Fruit fly (Drosophila melanogaster): ENCODE results near the gene Cp15.

DNA sequence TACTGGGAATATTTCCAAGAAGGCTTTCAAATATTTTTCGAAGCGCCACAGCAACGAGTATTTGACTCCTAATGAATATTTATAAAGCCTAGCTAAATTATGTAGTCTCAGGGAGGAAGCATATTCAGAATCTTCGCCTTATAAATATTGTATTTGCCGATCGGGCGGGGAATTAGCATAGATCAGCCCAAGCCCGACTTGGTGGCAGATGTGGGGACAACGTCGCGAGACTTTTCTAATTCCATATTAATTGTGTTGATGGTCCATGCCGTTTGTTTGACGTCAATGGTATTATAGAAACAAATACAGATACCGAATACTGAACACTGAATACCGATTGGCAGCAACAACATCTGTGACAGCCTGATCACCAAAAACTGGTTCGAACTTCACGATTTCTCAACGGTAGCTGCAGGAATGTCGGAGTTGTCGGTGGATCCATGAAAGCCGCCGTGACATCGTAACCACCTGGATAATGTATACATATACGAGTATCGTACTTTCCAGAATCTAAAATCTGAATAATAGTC is 24.5 kb upstream of the Cp15 start:
- TF ChIP-seq Dfd (GFP tag; optimal IDR thresholded peaks at IDR 0.05) (no peak), Hr83 (GFP tag; optimal IDR thresholded peaks at IDR 0.05; ENCODE audit: poor library complexity, severe bottlenecking) (no peak), HLH106 (tag; optimal IDR thresholded peaks at IDR 0.05) (no peak), Hr78 (GFP tag; optimal IDR thresholded peaks at IDR 0.05) (no peak), brk (GFP tag; optimal IDR thresholded peaks at IDR 0.05) (no peak)

Measured in whole organism, wandering third instar larva.